Worm (Caenorhabditis elegans) whole organism, young adult: Measurements from ENCODE around the gene nhr-48.

Experiments used
- atf-7 ChIP-seq: sonication (generic microtip); optimal IDR thresholded peaks from 2 replicates; lab custom pipeline; 2017; ENCODE audit warnings: mild to moderate bottlenecking, missing genetic modification characterization, missing compliant biosample characterization
- attf-5 ChIP-seq: fragments of 200-800 bp; sonication (Bioruptor generic); optimal IDR thresholded peaks from 2 replicates; lab custom pipeline; 2018; ENCODE audit warnings: mild to moderate bottlenecking, missing genetic modification characterization, missing compliant biosample characterization
- lin-35 ChIP-seq, 3 experiments: fragments of 150-350 bp in 2 of 3; sonication (generic microtip) in 1 of 3; optimal IDR thresholded peaks; 2 replicates each; lab custom pipeline; 2014 to 2018; ENCODE audit warnings: missing biosample characterization in 3 of 3, missing genetic modification characterization in 3 of 3, missing genetic modification reagents in 3 of 3
- nfya-2 ChIP-seq: fragments of 200-800 bp; sonication (Bioruptor generic); IDR thresholded peaks from 2 replicates; pipeline ENCODE4 v1.3.6; 2022; ENCODE audit warnings: missing genetic modification reagents, missing genetic modification characterization, missing compliant biosample characterization
- tbx-9 ChIP-seq: sonication (generic microtip); optimal IDR thresholded peaks from 2 replicates; lab custom pipeline; 2016; ENCODE audit warnings: borderline replicate concordance, missing genetic modification characterization, inconsistent platforms, missing compliant biosample characterization

- TF ChIP-seq lin-35 (GFP tag; optimal IDR thresholded peaks at IDR 0.05; lab: Kevin White, UChicago) (no peak), atf-7 (tag; lab: Kevin White, UChicago) (peak; percentile 55), nfya-2 (GFP tag; lab: Robert Waterston, UW) (no peak), tbx-9 (no peak), attf-5 (peak; percentile 45)
Observed at ce11 chrX:15741852-15742251, 33.8 kb downstream of the nhr-48 start.
